Worm (Caenorhabditis elegans) whole organism, L3 larva: Measurements from ENCODE around the gene F54E2.1.

Experiments used
- aly-2 ChIP-seq: fragments of 150-350 bp; optimal IDR thresholded peaks from 2 replicates; lab custom pipeline; 2014; ENCODE audit warnings: missing biosample characterization, missing genetic modification characterization
- ama-1 ChIP-seq: fragments of 150-350 bp; optimal IDR thresholded peaks from 2 replicates; lab custom pipeline; 2018
- ceh-28 ChIP-seq: fragments of 150-350 bp; optimal IDR thresholded peaks from 2 replicates; lab custom pipeline; 2014; ENCODE audit warnings: missing biosample characterization, missing genetic modification reagents, missing genetic modification characterization
- ceh-82 ChIP-seq: fragments of 150-350 bp; optimal IDR thresholded peaks from 2 replicates; lab custom pipeline; 2014; ENCODE audit warnings: missing biosample characterization, missing genetic modification characterization
- egl-27 ChIP-seq: sonication (generic microtip); optimal IDR thresholded peaks from 4 replicates; lab custom pipeline; 2017; ENCODE audit warnings: missing biosample characterization, missing genetic modification reagents, missing genetic modification characterization
- elt-3 ChIP-seq, 3 experiments: fragments of 150-350 bp in 1 of 3; sonication (generic microtip) in 2 of 3; optimal IDR thresholded peaks; 2 replicates in 2 of 3; 4 replicates in 1 of 3; lab custom pipeline; 2014 to 2017; ENCODE audit warnings: missing biosample characterization in 3 of 3, missing genetic modification characterization in 3 of 3
- fos-1 ChIP-seq: fragments of 150-350 bp; optimal IDR thresholded peaks from 2 replicates; lab custom pipeline; 2014; ENCODE audit warnings: missing biosample characterization, missing genetic modification characterization
- nhr-237 ChIP-seq: fragments of 150-350 bp; optimal IDR thresholded peaks from 2 replicates; lab custom pipeline; 2014; ENCODE audit warnings: missing biosample characterization, missing genetic modification characterization
- nhr-25 ChIP-seq: sonication (generic microtip); optimal IDR thresholded peaks from 2 replicates; lab custom pipeline; 2017; ENCODE audit warnings: missing biosample characterization, missing genetic modification characterization
- nhr-28 ChIP-seq: fragments of 150-350 bp; optimal IDR thresholded peaks from 2 replicates; lab custom pipeline; 2014; ENCODE audit warnings: missing biosample characterization, missing genetic modification characterization
- nhr-76 ChIP-seq: fragments of 150-350 bp; sonication (generic microtip); optimal IDR thresholded peaks from 5 replicates; lab custom pipeline; 2014; ENCODE audit warnings: missing biosample characterization, missing genetic modification characterization
- pha-4 ChIP-seq: fragments of 150-350 bp; optimal IDR thresholded peaks from 2 replicates; lab custom pipeline; 2014; ENCODE audit warnings: missing biosample characterization, missing genetic modification reagents, missing genetic modification characterization

DNA sequence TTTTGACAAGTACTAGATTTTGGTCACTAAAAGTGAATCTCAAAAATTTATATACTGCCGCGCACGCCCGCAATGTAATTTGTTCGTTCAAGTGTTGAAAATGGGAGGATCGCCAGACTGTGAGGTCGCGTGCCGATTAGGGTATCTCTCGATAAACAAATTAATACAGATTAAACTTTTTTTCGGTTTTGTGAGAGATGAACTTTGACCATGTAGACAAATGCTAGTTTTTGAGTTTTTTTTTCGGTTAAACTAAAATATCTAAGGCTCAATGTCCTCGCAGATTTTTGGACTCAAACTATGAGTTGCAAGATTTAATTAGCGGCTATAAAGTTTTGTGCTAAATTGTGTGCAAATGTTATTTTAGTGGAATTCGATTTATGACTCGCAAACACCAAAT lies 40.4 kb upstream of the F54E2.1 start, which contains the start of gene dhs-15:
- no peak for TF ChIP-seq nhr-25 (tag; lab: Kevin White, UChicago)
- TF ChIP-seq ceh-82 (tag; lab: Kevin White, UChicago) = no peak
- no peak for TF ChIP-seq nhr-28 (tag; lab: Kevin White, UChicago)
- TF ChIP-seq ceh-28 (tag; lab: Kevin White, UChicago) = no peak
- TF ChIP-seq nhr-237 (tag; lab: Kevin White, UChicago) = no peak
- no peak for TF ChIP-seq nhr-76 (tag; lab: Kevin White, UChicago)
- TF ChIP-seq elt-3 (tag; optimal IDR thresholded peaks at IDR 0.05; lab: Kevin White, UChicago) = no peak
- no peak for TF ChIP-seq pha-4 (tag; lab: Kevin White, UChicago)
- TF ChIP-seq egl-27 (tag; lab: Kevin White, UChicago) = no peak
- no peak for TF ChIP-seq ama-1
- no peak for TF ChIP-seq fos-1 (tag; lab: Kevin White, UChicago)
- no peak for TF ChIP-seq aly-2
